Worm (Caenorhabditis elegans) whole organism, midembryonic: ENCODE data around the gene F54D10.7.

Experiments used
- T22C8.4 ChIP-seq: fragments of 200-800 bp; sonication (Bioruptor generic); IDR thresholded peaks from 2 replicates; pipeline ENCODE4 v1.3.6; 2022; ENCODE audit warnings: missing genetic modification characterization, missing compliant biosample characterization
- cog-1 ChIP-seq: sonication (generic microtip); optimal IDR thresholded peaks from 2 replicates; lab custom pipeline; 2016; ENCODE audit warnings: missing genetic modification characterization, missing compliant biosample characterization
- flt-1 ChIP-seq: fragments of 200-800 bp; sonication (Bioruptor generic); IDR thresholded peaks from 2 replicates; pipeline ENCODE4 v1.3.6; 2022; ENCODE audit warnings: missing genetic modification characterization, missing compliant biosample characterization
- klf-2 ChIP-seq: fragments of 200-800 bp; sonication (Bioruptor generic); conservative IDR thresholded peaks from 2 replicates; pipeline ENCODE4 v1.3.6; 2022; ENCODE audit warnings: missing genetic modification reagents, missing genetic modification characterization, missing compliant biosample characterization
- med-1 ChIP-seq: sonication (generic microtip); optimal IDR thresholded peaks from 2 replicates; lab custom pipeline; 2017; ENCODE audit warnings: missing genetic modification characterization, mild to moderate bottlenecking, missing compliant biosample characterization, antibody characterized with exemption, missing genetic modification reagents; ENCODE audit not compliant: insufficient read depth
- ref-1 ChIP-seq: fragments of 200-800 bp; sonication (Bioruptor generic); conservative IDR thresholded peaks from 2 replicates; pipeline ENCODE4 v1.3.6; 2022; ENCODE audit warnings: missing genetic modification reagents, missing genetic modification characterization, missing compliant biosample characterization
- tab-1 ChIP-seq: fragments of 200-800 bp; sonication (Bioruptor generic); IDR thresholded peaks from 2 replicates; pipeline ENCODE4 v1.3.6; 2022; ENCODE audit warnings: missing genetic modification characterization, missing compliant biosample characterization
- ztf-23 ChIP-seq: fragments of 200-800 bp; sonication (Bioruptor generic); IDR thresholded peaks from 2 replicates; pipeline ENCODE4 v1.3.6; 2022; ENCODE audit warnings: missing genetic modification reagents, missing genetic modification characterization, missing compliant biosample characterization
- ztf-29 ChIP-seq: fragments of 200-800 bp; sonication (Bioruptor generic); IDR thresholded peaks from 2 replicates; pipeline ENCODE4 v1.3.6; 2022; ENCODE audit warnings: missing genetic modification reagents, missing genetic modification characterization, missing compliant biosample characterization

F54D10.7 gene

ce11 chrII:3775719-3776118 lies 45.4 kb downstream of the F54D10.7 start, which contains the start of gene T24E12.3:
Gene T24E12.3, plus strand, starts transcription at chrII:3776019.
- TF ChIP-seq ztf-23 (GFP tag; lab: Robert Waterston, UW) (no peak), cog-1 (no peak), tab-1 (GFP tag; lab: Robert Waterston, UW) (no peak), klf-2 (GFP tag; lab: Robert Waterston, UW) (no peak)

ce11 chrII:3773130-3773529 lies 48.0 kb downstream of the F54D10.7 start, which contains the start of gene T24E12.10:
Gene T24E12.10, minus strand, starts transcription at chrII:3773230.
- no peak for TF ChIP-seq ref-1 (GFP tag; lab: Robert Waterston, UW)
- no peak for TF ChIP-seq flt-1
- TF ChIP-seq med-1 (GFP tag; lab: Kevin White, UChicago), result no peak
- no peak for TF ChIP-seq cog-1
- no peak for TF ChIP-seq ztf-29
- no peak for TF ChIP-seq klf-2 (GFP tag; lab: Robert Waterston, UW)
- TF ChIP-seq tab-1 (GFP tag; lab: Robert Waterston, UW), result no peak
- no peak for TF ChIP-seq ztf-23 (GFP tag; lab: Robert Waterston, UW)
- no peak for TF ChIP-seq T22C8.4 (GFP tag; lab: Robert Waterston, UW)

- no peak for TF ChIP-seq med-1 (GFP tag; lab: Kevin White, UChicago)
- no peak for TF ChIP-seq ref-1 (GFP tag; lab: Robert Waterston, UW)
- no peak for TF ChIP-seq ztf-23 (GFP tag; lab: Robert Waterston, UW)
- no peak for TF ChIP-seq ztf-29
- TF ChIP-seq T22C8.4 (GFP tag; lab: Robert Waterston, UW), result no peak
These were observed 49.5 kb downstream of the F54D10.7 start for ce11 chrII:3771640-3772039.
